Fruit fly (Drosophila melanogaster) S2 (cell line): ENCODE results near the gene Myt1.

Source experiments
- CG8478 ChIP-seq: fragments of >200 bp; optimal IDR thresholded peaks from 2 replicates; lab custom pipeline; 2018
- CTCF ChIP-seq, 2 experiments: fragments of >200 bp; optimal IDR thresholded peaks; 2 replicates each; lab custom pipeline; 2018

dm6 chr3L:5807370-5808100, 28.1 kb upstream of the Myt1 start:
- TF ChIP-seq CTCF (optimal IDR thresholded peaks at IDR 0.05; lab: Kevin White, UChicago): no peak
- TF ChIP-seq CG8478 (lab: Kevin White, UChicago): no peak
